Worm (Caenorhabditis elegans) whole organism, L1 larva: ENCODE results near the gene B0336.7.

Source experiments
- F16B12.6 ChIP-seq: fragments of 150-350 bp; optimal IDR thresholded peaks from 2 replicates; lab custom pipeline; 2014; ENCODE audit warnings: missing biosample characterization, missing genetic modification characterization
- Y116A8C.19 ChIP-seq: sonication (generic microtip); optimal IDR thresholded peaks from 2 replicates; lab custom pipeline; 2016; ENCODE audit warnings: missing compliant biosample characterization, missing genetic modification characterization, borderline replicate concordance
- ama-1 ChIP-seq: fragments of 150-350 bp; optimal IDR thresholded peaks from 2 replicates; lab custom pipeline; 2014
- ceh-88 ChIP-seq: fragments of 200-800 bp; sonication (Bioruptor generic); IDR thresholded peaks from 2 replicates; pipeline ENCODE4 v1.3.6; 2022; ENCODE audit warnings: missing genetic modification characterization, missing compliant biosample characterization
- ceh-90 ChIP-seq: sonication (generic microtip); optimal IDR thresholded peaks from 2 replicates; lab custom pipeline; 2016; ENCODE audit warnings: missing genetic modification characterization, missing compliant biosample characterization
- ces-1 ChIP-seq: fragments of 150-350 bp; optimal IDR thresholded peaks from 2 replicates; lab custom pipeline; 2014; ENCODE audit warnings: missing biosample characterization, missing genetic modification reagents, missing genetic modification characterization
- efl-1 ChIP-seq, 4 experiments: fragments of 150-350 bp; optimal IDR thresholded peaks in 3 of 4; peaks in 1 of 4; 1 replicate in 1 of 4; 2 replicates in 3 of 4; lab custom pipeline; 2014; ENCODE audit warnings: missing biosample characterization in 2 of 4, missing genetic modification characterization in 2 of 4, missing genetic modification reagents in 2 of 4
- egl-13 ChIP-seq: sonication (generic microtip); optimal IDR thresholded peaks from 2 replicates; lab custom pipeline; 2016; ENCODE audit warnings: missing genotype, missing genetic modification reagents, missing genetic modification characterization, missing compliant biosample characterization
- egl-27 ChIP-seq, 2 experiments: fragments of 150-350 bp in 1 of 2; sonication (generic microtip); optimal IDR thresholded peaks; 3 replicates each; lab custom pipeline; 2017 to 2018; ENCODE audit warnings: missing biosample characterization in 2 of 2, missing genetic modification characterization in 2 of 2, missing genetic modification reagents in 2 of 2
- elt-3 ChIP-seq, 6 experiments: fragments of 150-350 bp in 1 of 6; sonication (generic microtip); optimal IDR thresholded peaks; 2 replicates each; lab custom pipeline; 2017 to 2018; ENCODE audit warnings: missing biosample characterization in 6 of 6, missing genetic modification characterization in 6 of 6, inconsistent platforms in 1 of 6
- fkh-4 ChIP-seq: sonication (generic microtip); optimal IDR thresholded peaks from 2 replicates; lab custom pipeline; 2016; ENCODE audit warnings: missing compliant biosample characterization, missing genetic modification characterization, borderline replicate concordance
- fkh-8 ChIP-seq: sonication (generic microtip); optimal IDR thresholded peaks from 2 replicates; lab custom pipeline; 2016; ENCODE audit warnings: mild to moderate bottlenecking, missing genetic modification characterization, missing compliant biosample characterization
- hlh-4 ChIP-seq: sonication (generic microtip); optimal IDR thresholded peaks from 2 replicates; lab custom pipeline; 2016; ENCODE audit warnings: mild to moderate bottlenecking, missing genetic modification characterization, missing compliant biosample characterization
- hpl-2 ChIP-seq: fragments of 150-350 bp; optimal IDR thresholded peaks from 2 replicates; lab custom pipeline; 2014; ENCODE audit warnings: missing biosample characterization, missing genetic modification reagents, missing genetic modification characterization
- irx-1 ChIP-seq: sonication (generic microtip); optimal IDR thresholded peaks from 2 replicates; lab custom pipeline; 2016; ENCODE audit warnings: missing genetic modification characterization, missing compliant biosample characterization
- isw-1 ChIP-seq: fragments of 200-800 bp; sonication (Bioruptor generic); IDR thresholded peaks from 2 replicates; pipeline ENCODE4 v1.3.6; 2022; ENCODE audit warnings: missing genetic modification characterization, missing compliant biosample characterization
- jun-1 ChIP-seq: fragments of 150-350 bp; optimal IDR thresholded peaks from 2 replicates; lab custom pipeline; 2014; ENCODE audit warnings: missing biosample characterization, missing genetic modification reagents, missing genetic modification characterization
- lin-15B ChIP-seq: fragments of 150-350 bp; sonication (generic microtip); optimal IDR thresholded peaks from 3 replicates; lab custom pipeline; 2014; ENCODE audit warnings: missing biosample characterization, missing genetic modification characterization
- lin-39 ChIP-seq: fragments of 150-350 bp; optimal IDR thresholded peaks from 2 replicates; lab custom pipeline; 2014; ENCODE audit warnings: missing biosample characterization, missing genetic modification reagents, missing genetic modification characterization
- lir-3 ChIP-seq: sonication (generic microtip); optimal IDR thresholded peaks from 2 replicates; lab custom pipeline; 2016; ENCODE audit warnings: mild to moderate bottlenecking, missing genetic modification characterization, moderate library complexity, missing compliant biosample characterization; ENCODE audit not compliant: poor library complexity
- lsy-2 ChIP-seq, 2 experiments: fragments of 150-350 bp; optimal IDR thresholded peaks; 2 replicates each; lab custom pipeline; 2014; ENCODE audit warnings: missing biosample characterization in 2 of 2, missing genetic modification characterization in 2 of 2
- mab-9 ChIP-seq: fragments of 200-800 bp; sonication (Bioruptor generic); IDR thresholded peaks from 2 replicates; pipeline ENCODE4 v1.3.6; 2022; ENCODE audit warnings: missing genetic modification reagents, missing genetic modification characterization, missing compliant biosample characterization
- mep-1 ChIP-seq: fragments of 150-350 bp; optimal IDR thresholded peaks from 2 replicates; lab custom pipeline; 2014; ENCODE audit warnings: missing biosample characterization, missing genetic modification characterization
- nhr-12 ChIP-seq: sonication (generic microtip); optimal IDR thresholded peaks from 2 replicates; lab custom pipeline; 2017; ENCODE audit warnings: missing biosample characterization, missing genetic modification characterization
- nhr-19 ChIP-seq: fragments of 200-800 bp; sonication (Bioruptor generic); conservative IDR thresholded peaks from 2 replicates; pipeline ENCODE4 v1.3.6; 2022; ENCODE audit warnings: missing genetic modification characterization, missing compliant biosample characterization
- nhr-20 ChIP-seq: sonication (generic microtip); optimal IDR thresholded peaks from 2 replicates; lab custom pipeline; 2016; ENCODE audit warnings: mild to moderate bottlenecking, missing genetic modification characterization, missing compliant biosample characterization
- nhr-47 ChIP-seq: sonication (generic microtip); optimal IDR thresholded peaks from 2 replicates; lab custom pipeline; 2016; ENCODE audit warnings: mild to moderate bottlenecking, missing genetic modification characterization, moderate library complexity, missing compliant biosample characterization
- nhr-71 ChIP-seq: sonication (generic microtip); optimal IDR thresholded peaks from 2 replicates; lab custom pipeline; 2016; ENCODE audit warnings: mild to moderate bottlenecking, missing genetic modification characterization, moderate library complexity, missing compliant biosample characterization
- nhr-76 ChIP-seq: sonication (generic microtip); optimal IDR thresholded peaks from 2 replicates; lab custom pipeline; 2017; ENCODE audit warnings: missing biosample characterization, missing genetic modification characterization
- nhr-85 ChIP-seq: sonication (generic microtip); peaks from one replicate; lab custom pipeline; 2016; ENCODE audit warnings: missing genetic modification characterization, inconsistent platforms, missing compliant biosample characterization
- nhr-90 ChIP-seq: sonication (generic microtip); optimal IDR thresholded peaks from 2 replicates; lab custom pipeline; 2016; ENCODE audit warnings: mild to moderate bottlenecking, missing genetic modification characterization, missing compliant biosample characterization; ENCODE audit not compliant: poor library complexity
- pag-3 ChIP-seq: sonication (generic microtip); optimal IDR thresholded peaks from 2 replicates; lab custom pipeline; 2017; ENCODE audit warnings: missing genetic modification characterization, mild to moderate bottlenecking, missing compliant biosample characterization, antibody characterized with exemption, borderline replicate concordance; ENCODE audit not compliant: insufficient read depth
- pqm-1 ChIP-seq: sonication (generic microtip); optimal IDR thresholded peaks from 3 replicates; lab custom pipeline; 2017; ENCODE audit warnings: missing biosample characterization, missing genetic modification characterization
- rnt-1 ChIP-seq: sonication (generic microtip); optimal IDR thresholded peaks from 2 replicates; lab custom pipeline; 2016; ENCODE audit warnings: mild to moderate bottlenecking, missing genetic modification characterization, moderate library complexity, missing compliant biosample characterization
- snpc-4 ChIP-seq: fragments of 150-350 bp; optimal IDR thresholded peaks from 2 replicates; lab custom pipeline; 2014; ENCODE audit warnings: missing biosample characterization, missing genetic modification characterization
- sox-4 ChIP-seq: sonication (generic microtip); optimal IDR thresholded peaks from 2 replicates; lab custom pipeline; 2016; ENCODE audit warnings: missing genetic modification characterization, missing compliant biosample characterization
- sptf-1 ChIP-seq: fragments of 150-350 bp; optimal IDR thresholded peaks from 2 replicates; lab custom pipeline; 2014; ENCODE audit warnings: missing biosample characterization, missing genetic modification characterization
- sup-37 ChIP-seq: fragments of 200-800 bp; sonication (Bioruptor generic); optimal IDR thresholded peaks from 2 replicates; lab custom pipeline; 2018; ENCODE audit warnings: mild to moderate bottlenecking, missing genetic modification characterization, missing compliant biosample characterization
- tbx-2 ChIP-seq: sonication (generic microtip); optimal IDR thresholded peaks from 2 replicates; lab custom pipeline; 2016; ENCODE audit warnings: missing genetic modification characterization, missing compliant biosample characterization
- tlp-1 ChIP-seq: fragments of 150-350 bp; optimal IDR thresholded peaks from 2 replicates; lab custom pipeline; 2014; ENCODE audit warnings: missing biosample characterization, missing genetic modification characterization
- unc-130 ChIP-seq: fragments of 150-350 bp; optimal IDR thresholded peaks from 2 replicates; lab custom pipeline; 2017; ENCODE audit warnings: missing biosample characterization, missing genetic modification characterization, inconsistent platforms
- unc-98 ChIP-seq: fragments of 200-800 bp; sonication (Bioruptor generic); IDR thresholded peaks from 2 replicates; pipeline ENCODE4 v1.3.6; 2022; ENCODE audit warnings: missing genetic modification characterization, missing compliant biosample characterization
- zag-1 ChIP-seq: fragments of 150-350 bp; optimal IDR thresholded peaks from 2 replicates; lab custom pipeline; 2014; ENCODE audit warnings: missing biosample characterization, missing genetic modification characterization
- ztf-11 ChIP-seq, 2 experiments: sonication (generic microtip); optimal IDR thresholded peaks; 2 replicates each; lab custom pipeline; 2016 to 2017; ENCODE audit warnings: missing genetic modification characterization in 2 of 2, missing biosample characterization in 1 of 2, missing compliant biosample characterization in 1 of 2

The B0336.7 gene

DNA sequence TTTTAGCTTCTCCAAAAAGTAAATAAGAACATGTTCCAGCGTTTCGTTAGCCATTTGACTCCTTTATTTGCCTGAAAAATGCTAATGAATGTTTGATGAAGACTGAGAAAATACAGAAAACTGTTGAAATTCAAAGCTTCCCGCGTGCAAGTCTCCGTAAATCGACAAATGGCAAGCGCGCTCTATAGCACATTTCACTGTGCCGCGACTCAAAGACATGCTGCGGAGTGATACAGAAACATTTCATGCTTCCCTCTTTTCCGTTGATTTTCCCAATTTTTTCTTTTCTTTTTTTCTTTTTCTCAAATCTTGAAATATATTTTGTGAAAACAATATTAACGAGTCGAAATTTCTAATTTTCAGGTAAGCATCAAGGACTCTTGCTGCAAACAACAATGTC, 18.2 kb downstream of the B0336.7 start, which contains the start of the genes ska-3 and rps-12 (continued):
- TF ChIP-seq mab-9 (GFP tag; lab: Robert Waterston, UW), result peak; percentile 94
- TF ChIP-seq irx-1 (tag; lab: Kevin White, UChicago), result peak; percentile 96
- peak; percentile 82 for TF ChIP-seq nhr-76 (tag; lab: Kevin White, UChicago)
- peak; percentile 96 to 100 (median 99) for TF ChIP-seq elt-3 (tag; optimal IDR thresholded peaks at IDR 0.05; lab: Kevin White, UChicago)
- TF ChIP-seq nhr-71 (tag; lab: Kevin White, UChicago), result peak; percentile 99
- TF ChIP-seq hpl-2 (GFP tag; lab: Kevin White, UChicago), result peak; percentile 96
- TF ChIP-seq lir-3 (tag; lab: Kevin White, UChicago), result peak; percentile 93
- TF ChIP-seq ces-1 (GFP tag; lab: Kevin White, UChicago), result no peak
- peak; percentile 99 for TF ChIP-seq nhr-85 (tag; lab: Kevin White, UChicago)
- peak; percentile 86 for TF ChIP-seq unc-98
- TF ChIP-seq nhr-47, result peak; percentile 99
- TF ChIP-seq sup-37 (GFP tag; lab: Kevin White, UChicago), result peak; percentile 93
- peak; percentile 93 for TF ChIP-seq snpc-4 (tag; lab: Kevin White, UChicago)
- TF ChIP-seq ztf-11 (tag; optimal IDR thresholded peaks at IDR 0.05; lab: Kevin White, UChicago), result peak; percentile 29 to 93
- peak; percentile 99 for TF ChIP-seq fkh-8 (tag; lab: Kevin White, UChicago)
- TF ChIP-seq unc-130, result peak; percentile 100
- peak; percentile 90 to 92 for TF ChIP-seq egl-27 (tag; optimal IDR thresholded peaks at IDR 0.05; lab: Kevin White, UChicago)
- TF ChIP-seq ceh-88 (GFP tag; lab: Robert Waterston, UW), result peak; percentile 95
- peak; percentile 58 for TF ChIP-seq nhr-12 (tag; lab: Kevin White, UChicago)
- TF ChIP-seq egl-13 (tag; lab: Kevin White, UChicago), result peak; percentile 96
- TF ChIP-seq lin-39 (tag; lab: Kevin White, UChicago), result peak; percentile 97
- peak; percentile 93 for TF ChIP-seq ama-1 (lab: Kevin White, UChicago)
- TF ChIP-seq nhr-19, result peak; percentile 99
- TF ChIP-seq lin-15B (tag; lab: Kevin White, UChicago), result peak; percentile 100
- TF ChIP-seq rnt-1 (tag; lab: Kevin White, UChicago), result peak; percentile 99
- peak; percentile 99 for TF ChIP-seq nhr-90
- TF ChIP-seq ceh-90 (tag; lab: Kevin White, UChicago), result peak; percentile 69
- peak; percentile 87 for TF ChIP-seq pag-3
- TF ChIP-seq hlh-4, result no peak
- TF ChIP-seq sptf-1 (tag; lab: Kevin White, UChicago), result no peak
- peak; percentile 98 for TF ChIP-seq jun-1 (tag; lab: Kevin White, UChicago)
- peak; percentile 92 for TF ChIP-seq fkh-4 (tag; lab: Kevin White, UChicago)
- TF ChIP-seq lsy-2 (tag; optimal IDR thresholded peaks at IDR 0.05; lab: Kevin White, UChicago), result peak; percentile 98
- TF ChIP-seq zag-1 (tag; lab: Kevin White, UChicago), result peak; percentile 90
- TF ChIP-seq sox-4, result peak; percentile 89
- TF ChIP-seq pqm-1 (tag; lab: Kevin White, UChicago), result no peak
- TF ChIP-seq Y116A8C.19 (tag; lab: Kevin White, UChicago), result peak; percentile 14
- peak; percentile 76 for TF ChIP-seq F16B12.6
- peak; percentile 99 for TF ChIP-seq nhr-20
- TF ChIP-seq mep-1 (tag; lab: Kevin White, UChicago), result peak; percentile 100
- no peak for TF ChIP-seq tlp-1

DNA sequence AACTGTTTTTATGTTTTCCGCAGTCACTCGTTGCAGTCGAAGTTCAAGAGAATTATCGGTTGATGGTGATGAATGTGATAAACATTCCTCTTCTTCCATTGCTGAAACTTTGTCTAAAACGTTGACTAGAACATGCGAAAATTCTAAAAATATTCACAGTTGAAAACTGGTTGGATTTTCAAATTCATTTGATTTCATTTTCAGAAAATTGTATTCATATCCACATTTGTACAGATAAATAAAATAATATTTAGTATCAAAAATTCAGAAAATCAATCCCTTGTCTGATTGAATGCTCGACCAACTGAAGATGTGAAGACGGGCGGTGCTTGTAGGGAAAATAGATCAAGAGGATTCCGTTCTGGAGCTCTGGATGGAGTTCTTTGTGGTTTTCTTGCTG, 19.4 kb downstream of the B0336.7 start, which contains the start of gene F54E7.9:
Gene F54E7.9 (minus strand): TSS at position 101 of the 400 bp plus-strand sequence.
- peak; percentile 16 for TF ChIP-seq nhr-85 (tag; lab: Kevin White, UChicago)
- no peak for TF ChIP-seq efl-1 (optimal IDR thresholded peaks at IDR 0.05; lab: Kevin White, UChicago)
- TF ChIP-seq efl-1 (GFP tag; optimal IDR thresholded peaks at IDR 0.05 in 1 of 2; lab: Kevin White, UChicago), result peak in 1 of 2 experiments; percentile 88
- TF ChIP-seq tbx-2, result no peak
- no peak for TF ChIP-seq isw-1 (GFP tag; lab: Robert Waterston, UW)
